Fruit fly (Drosophila melanogaster): ENCODE results near the gene MED30.

MED30 gene

DNA sequence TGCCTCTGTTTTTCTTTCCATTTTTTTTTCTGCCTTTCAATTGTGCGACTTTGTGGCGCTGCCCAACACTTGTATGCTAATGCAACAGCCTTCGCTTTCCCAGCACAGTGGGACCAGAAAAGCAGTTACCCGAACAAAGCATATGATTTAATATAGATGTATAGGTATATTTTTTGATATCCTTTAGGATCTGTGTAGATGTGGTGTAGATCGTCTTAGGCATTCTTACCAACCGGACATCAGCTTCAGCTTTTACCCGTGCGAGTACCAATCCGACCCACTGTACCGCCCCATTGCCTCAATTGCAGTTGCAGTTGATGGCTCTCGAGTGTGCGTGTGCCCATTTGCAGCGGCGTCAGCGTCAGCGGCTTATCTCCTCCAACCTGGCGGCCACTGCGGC is 17.5 kb downstream of the MED30 start (continued):
- TF ChIP-seq usp (GFP tag; optimal IDR thresholded peaks at IDR 0.05): no peak
- TF ChIP-seq CG13775 (GFP tag; optimal IDR thresholded peaks at IDR 0.05): peak; percentile 34
- peak; percentile 54 for TF ChIP-seq org-1 (GFP tag; optimal IDR thresholded peaks at IDR 0.05)
- TF ChIP-seq HHEX (GFP tag; optimal IDR thresholded peaks at IDR 0.05): peak; percentile 6
- peak; percentile 44; the same call in 1 of the 2 replicates for TF ChIP-seq CG8765 (GFP tag; IDR thresholded peaks at IDR 0.05)
- TF ChIP-seq D (optimal IDR thresholded peaks at IDR 0.05): no peak
- peak; percentile 73 for TF ChIP-seq D (GFP tag; optimal IDR thresholded peaks at IDR 0.05)
- TF ChIP-seq CG9817 (tag; optimal IDR thresholded peaks at IDR 0.05): peak; percentile 24
- TF ChIP-seq tup (GFP tag; optimal IDR thresholded peaks at IDR 0.05): no peak
- no peak for TF ChIP-seq crc (GFP tag; optimal IDR thresholded peaks at IDR 0.05)
- TF ChIP-seq jing (GFP tag; optimal IDR thresholded peaks at IDR 0.05): peak; percentile 59
- no peak for TF ChIP-seq YL-1 (GFP tag; optimal IDR thresholded peaks at IDR 0.05)
- no peak for TF ChIP-seq cad (GFP tag; optimal IDR thresholded peaks at IDR 0.05)
- no peak for TF ChIP-seq B-H2 (GFP tag; optimal IDR thresholded peaks at IDR 0.05)
- TF ChIP-seq HLHmδ (GFP tag; optimal IDR thresholded peaks at IDR 0.05): no peak
- 0 out of 2 replicates have a peak, but pooled peaks have one; percentile 9 for TF ChIP-seq Taf1 (GFP tag; IDR thresholded peaks at IDR 0.05)
- TF ChIP-seq CG14441 (GFP tag; IDR thresholded peaks at IDR 0.05): peak; percentile 57
- no peak for TF ChIP-seq cg (GFP tag; optimal IDR thresholded peaks at IDR 0.05)
- no peak for TF ChIP-seq CG3163 (GFP tag; optimal IDR thresholded peaks at IDR 0.05)
- TF ChIP-seq CG2678 (tag; optimal IDR thresholded peaks at IDR 0.05): peak; percentile 59
- no peak for TF ChIP-seq Nf-YC (tag; optimal IDR thresholded peaks at IDR 0.05)
- TF ChIP-seq lab (GFP tag; optimal IDR thresholded peaks at IDR 0.05): peak; percentile 54
- TF ChIP-seq CG34376 (GFP tag; optimal IDR thresholded peaks at IDR 0.05): no peak
- TF ChIP-seq CG34224 (GFP tag; IDR thresholded peaks at IDR 0.05; ENCODE audit: partially characterized antibody): no peak
- peak; percentile 38 for TF ChIP-seq CG10267 (tag; optimal IDR thresholded peaks at IDR 0.05)
- peak; percentile 89 for TF ChIP-seq Med (GFP tag)
- TF ChIP-seq CG1529 (GFP tag; optimal IDR thresholded peaks at IDR 0.05): peak; percentile 54
- no peak for TF ChIP-seq CG12299 (tag; optimal IDR thresholded peaks at IDR 0.05)
- peak; percentile 12 for TF ChIP-seq ab (GFP tag; optimal IDR thresholded peaks at IDR 0.05)
- TF ChIP-seq CG15073 (GFP tag; optimal IDR thresholded peaks at IDR 0.05): no peak
- TF ChIP-seq CG11085 (GFP tag; IDR thresholded peaks at IDR 0.05): 0 out of 2 replicates have a peak, but pooled peaks have one; percentile 21
- no peak for TF ChIP-seq zfh2 (GFP tag; optimal IDR thresholded peaks at IDR 0.05)
- no peak for TF ChIP-seq CG1647 (GFP tag; optimal IDR thresholded peaks at IDR 0.05)
- TF ChIP-seq CG33557 (GFP tag; optimal IDR thresholded peaks at IDR 0.05): no peak
- peak; percentile 26; the same call in 1 of the 2 replicates for TF ChIP-seq CG17612 (GFP tag; IDR thresholded peaks at IDR 0.05)
- peak; percentile 1 for TF ChIP-seq CG31388 (GFP tag; optimal IDR thresholded peaks at IDR 0.05)
- TF ChIP-seq CG12236 (GFP tag; optimal IDR thresholded peaks at IDR 0.05): no peak
- peak; percentile 54 for TF ChIP-seq CG30403 (GFP tag; optimal IDR thresholded peaks at IDR 0.05)
- peak; percentile 42 for TF ChIP-seq CG4730 (GFP tag; IDR thresholded peaks at IDR 0.05)
- no peak for TF ChIP-seq wek (GFP tag; optimal IDR thresholded peaks at IDR 0.05)

DNA sequence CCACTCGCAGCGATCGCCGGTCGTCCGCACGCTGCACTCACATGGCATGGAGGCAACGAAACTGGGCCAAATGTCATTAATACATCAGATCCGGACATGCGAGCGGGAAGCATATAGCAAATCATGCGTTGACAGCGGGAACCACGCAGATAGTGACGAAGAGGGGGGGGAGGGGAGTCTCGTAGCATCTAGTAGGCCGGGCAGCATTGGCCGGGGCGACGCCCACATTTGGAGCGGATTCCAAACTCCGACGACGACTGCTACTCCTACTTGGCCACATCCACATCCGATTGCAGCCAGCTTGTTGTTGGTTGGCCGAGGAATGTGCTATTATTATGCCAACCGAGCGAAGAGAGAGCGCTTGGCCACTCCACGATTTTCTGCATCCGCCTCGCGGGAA is 18.4 kb downstream of the MED30 start:
- no peak for TF ChIP-seq klu (GFP tag; IDR thresholded peaks at IDR 0.05)
- no peak for TF ChIP-seq Usf (GFP tag; optimal IDR thresholded peaks at IDR 0.05)
- no peak for TF ChIP-seq CG10147 (GFP tag; optimal IDR thresholded peaks at IDR 0.05)
- TF ChIP-seq fd96Cb (tag; optimal IDR thresholded peaks at IDR 0.05): no peak
- TF ChIP-seq sd (tag; optimal IDR thresholded peaks at IDR 0.05): no peak
- TF ChIP-seq CG18619 (GFP tag; optimal IDR thresholded peaks at IDR 0.05): no peak
- TF ChIP-seq CG15269 (tag; optimal IDR thresholded peaks at IDR 0.05): no peak
- TF ChIP-seq sr (GFP tag; IDR thresholded peaks at IDR 0.05): peak; percentile 71
- no peak for TF ChIP-seq dati (GFP tag; IDR thresholded peaks at IDR 0.05)
- TF ChIP-seq CG2889 (GFP tag; IDR thresholded peaks at IDR 0.05): 0 out of 3 replicates have a peak, but pooled peaks have one; percentile 12
- TF ChIP-seq CG12071 (GFP tag; optimal IDR thresholded peaks at IDR 0.05): no peak
- TF ChIP-seq hkb (optimal IDR thresholded peaks at IDR 0.05): no peak
- no peak for TF ChIP-seq hkb (GFP tag; IDR thresholded peaks at IDR 0.05)
- no peak for TF ChIP-seq tna (GFP tag; IDR thresholded peaks at IDR 0.05; ENCODE audit: partially characterized antibody)
- TF ChIP-seq CG17829 (tag; optimal IDR thresholded peaks at IDR 0.05): no peak

All from whole organism, embryonic.